Fruit fly (Drosophila melanogaster) whole organism, adult: ENCODE measurements around the gene CG15824.

ENCODE experiments used
- CG11617 ChIP-seq: fragments of 200-800 bp; sonication (Bioruptor generic); optimal IDR thresholded peaks from 2 replicates; lab custom pipeline; 2017; ENCODE audit warnings: mild to moderate bottlenecking, missing biosample characterization, missing genetic modification reagents, missing genetic modification characterization
- CG12768 ChIP-seq: fragments of 200-800 bp; sonication (Bioruptor generic); optimal IDR thresholded peaks from 2 replicates; lab custom pipeline; 2017; ENCODE audit warnings: missing biosample characterization, missing genetic modification characterization, mild to moderate bottlenecking, moderate library complexity, missing genetic modification reagents
- CG14711 ChIP-seq: fragments of 200-800 bp; sonication (Bioruptor generic); optimal IDR thresholded peaks from 2 replicates; lab custom pipeline; 2018; ENCODE audit warnings: missing biosample characterization, mild to moderate bottlenecking, missing genetic modification characterization, moderate library complexity
- CG1620 ChIP-seq: fragments of 200-800 bp; sonication (Bioruptor generic); optimal IDR thresholded peaks from 2 replicates; lab custom pipeline; 2016; ENCODE audit warnings: missing biosample characterization, missing genetic modification characterization
- CG33017 ChIP-seq: fragments of 200-800 bp; sonication (Bioruptor generic); optimal IDR thresholded peaks from 2 replicates; lab custom pipeline; 2018; ENCODE audit warnings: missing biosample characterization, mild to moderate bottlenecking, missing genetic modification characterization, moderate library complexity
- CG5204 ChIP-seq: fragments of 200-800 bp; sonication (Bioruptor generic); optimal IDR thresholded peaks from 2 replicates; lab custom pipeline; 2016; ENCODE audit warnings: missing biosample characterization, missing genetic modification characterization
- CG7045 ChIP-seq: fragments of 200-800 bp; sonication (Bioruptor generic); optimal IDR thresholded peaks from 2 replicates; lab custom pipeline; 2017; ENCODE audit warnings: missing biosample characterization, mild to moderate bottlenecking, missing genetic modification characterization
- CG7101 ChIP-seq: fragments of 200-800 bp; sonication (Bioruptor generic); optimal IDR thresholded peaks from 2 replicates; lab custom pipeline; 2018; ENCODE audit warnings: missing biosample characterization, mild to moderate bottlenecking, missing genetic modification characterization, moderate library complexity
- Clk ChIP-seq: fragments of 200-800 bp; sonication (Bioruptor generic); optimal IDR thresholded peaks from 2 replicates; lab custom pipeline; 2017; ENCODE audit warnings: missing biosample characterization, missing genetic modification characterization
- Crg-1 ChIP-seq: fragments of 200-800 bp; sonication (Bioruptor generic); optimal IDR thresholded peaks from 2 replicates; lab custom pipeline; 2016; ENCODE audit warnings: missing biosample characterization, missing genetic modification characterization
- Hr96 ChIP-seq: fragments of 200-800 bp; sonication (Bioruptor generic); optimal IDR thresholded peaks from 2 replicates; lab custom pipeline; 2016; ENCODE audit warnings: missing biosample characterization, missing genetic modification characterization
- Mnt ChIP-seq: fragments of 200-800 bp; sonication (Bioruptor generic); optimal IDR thresholded peaks from 2 replicates; lab custom pipeline; 2016; ENCODE audit warnings: missing biosample characterization, mild to moderate bottlenecking, missing genetic modification characterization
- bab1 ChIP-seq: fragments of 200-800 bp; sonication (Bioruptor generic); optimal IDR thresholded peaks from 3 replicates; lab custom pipeline; 2019; ENCODE audit warnings: missing biosample characterization, mild to moderate bottlenecking, missing genetic modification characterization, moderate library complexity
- cic ChIP-seq: fragments of 200-800 bp; sonication (Bioruptor generic); optimal IDR thresholded peaks from 2 replicates; lab custom pipeline; 2017; ENCODE audit warnings: missing biosample characterization, mild to moderate bottlenecking, missing genetic modification characterization, moderate library complexity
- cnc ChIP-seq, 2 experiments: fragments of >200 bp; optimal IDR thresholded peaks; 2 replicates each; lab custom pipeline; 2017
- kay ChIP-seq: fragments of 200-800 bp; sonication (Bioruptor generic); peaks from one replicate; lab custom pipeline; 2016; ENCODE audit warnings: missing biosample characterization, missing genetic modification characterization, borderline replicate concordance
- ovo ChIP-seq: fragments of 200-800 bp; sonication (Bioruptor generic); optimal IDR thresholded peaks from 2 replicates; lab custom pipeline; 2016; ENCODE audit warnings: missing biosample characterization, missing genetic modification characterization
- pad ChIP-seq: fragments of 200-800 bp; sonication (Bioruptor generic); optimal IDR thresholded peaks from 3 replicates; lab custom pipeline; 2017; ENCODE audit warnings: missing biosample characterization, missing genetic modification characterization, mild to moderate bottlenecking, moderate library complexity, missing genetic modification reagents
- tj ChIP-seq: fragments of 200-800 bp; sonication (Bioruptor generic); optimal IDR thresholded peaks from 3 replicates; lab custom pipeline; 2017; ENCODE audit warnings: missing biosample characterization, mild to moderate bottlenecking, missing genetic modification characterization, moderate library complexity
- toe ChIP-seq: fragments of 200-800 bp; sonication (Bioruptor generic); optimal IDR thresholded peaks from 2 replicates; lab custom pipeline; 2016; ENCODE audit warnings: missing biosample characterization, missing genetic modification characterization

Gene CG15824

dm6 chr2L:843850-844791 lies 40.8 kb downstream of the CG15824 start:
- TF ChIP-seq bab1 (GFP tag; lab: Kevin White, UChicago): peak; percentile 65
- TF ChIP-seq cic (GFP tag; lab: Kevin White, UChicago): no peak
- TF ChIP-seq kay: no peak
- peak; percentile 68 for TF ChIP-seq CG7101 (tag; lab: Kevin White, UChicago)
- TF ChIP-seq pad: no peak
- no peak for TF ChIP-seq Crg-1 (GFP tag; lab: Kevin White, UChicago)
- TF ChIP-seq Clk (GFP tag; lab: Kevin White, UChicago): no peak
- TF ChIP-seq CG1620 (GFP tag; lab: Kevin White, UChicago): no peak
- no peak for TF ChIP-seq Hr96 (GFP tag; lab: Kevin White, UChicago)
- TF ChIP-seq CG11617 (GFP tag; lab: Kevin White, UChicago): peak; percentile 13
- no peak for TF ChIP-seq Mnt (GFP tag; lab: Kevin White, UChicago)
- TF ChIP-seq CG5204 (GFP tag; lab: Kevin White, UChicago): no peak
- TF ChIP-seq ovo (GFP tag; lab: Kevin White, UChicago): no peak
- peak; percentile 43 for TF ChIP-seq CG14711 (tag; lab: Kevin White, UChicago)
- TF ChIP-seq CG33017 (tag; lab: Kevin White, UChicago): peak; percentile 60
- TF ChIP-seq toe: no peak
- TF ChIP-seq tj (GFP tag; lab: Kevin White, UChicago): peak; percentile 100
- TF ChIP-seq CG12768 (GFP tag; lab: Kevin White, UChicago): peak; percentile 71
- TF ChIP-seq CG7045 (GFP tag; lab: Kevin White, UChicago): peak; percentile 35
- no peak for TF ChIP-seq cnc (optimal IDR thresholded peaks at IDR 0.05; lab: Kevin White, UChicago)

dm6 chr2L:843301-843700 lies 41.6 kb downstream of the CG15824 start:
- TF ChIP-seq CG1620 (GFP tag; lab: Kevin White, UChicago) (no peak), CG11617 (GFP tag; lab: Kevin White, UChicago) (peak; percentile 39), Crg-1 (GFP tag; lab: Kevin White, UChicago) (peak; percentile 15)

- TF ChIP-seq tj (GFP tag; lab: Kevin White, UChicago) (peak; percentile 57), CG11617 (GFP tag; lab: Kevin White, UChicago) (no peak)
Measured at dm6 chr2L:842873-843272, 42.1 kb downstream of the CG15824 start.

- TF ChIP-seq pad: peak; percentile 64
- peak; percentile 18 for TF ChIP-seq toe
- TF ChIP-seq CG7045 (GFP tag; lab: Kevin White, UChicago): peak; percentile 82
- peak; percentile 98 for TF ChIP-seq tj (GFP tag; lab: Kevin White, UChicago)
- no peak for TF ChIP-seq cnc (optimal IDR thresholded peaks at IDR 0.05; lab: Kevin White, UChicago)
- TF ChIP-seq Hr96 (GFP tag; lab: Kevin White, UChicago): peak; percentile 66
- TF ChIP-seq CG11617 (GFP tag; lab: Kevin White, UChicago): peak; percentile 49
- TF ChIP-seq CG1620 (GFP tag; lab: Kevin White, UChicago): peak; percentile 50
- no peak for TF ChIP-seq Mnt (GFP tag; lab: Kevin White, UChicago)
- peak; percentile 72 for TF ChIP-seq CG7101 (tag; lab: Kevin White, UChicago)
- peak; percentile 81 for TF ChIP-seq CG12768 (GFP tag; lab: Kevin White, UChicago)
- no peak for TF ChIP-seq Crg-1 (GFP tag; lab: Kevin White, UChicago)
- TF ChIP-seq ovo (GFP tag; lab: Kevin White, UChicago): no peak
- no peak for TF ChIP-seq cic (GFP tag; lab: Kevin White, UChicago)
- peak; percentile 93 for TF ChIP-seq bab1 (GFP tag; lab: Kevin White, UChicago)
- peak; percentile 54 for TF ChIP-seq CG33017 (tag; lab: Kevin White, UChicago)
- no peak for TF ChIP-seq CG5204 (GFP tag; lab: Kevin White, UChicago)
- peak; percentile 13 for TF ChIP-seq Clk (GFP tag; lab: Kevin White, UChicago)
- TF ChIP-seq kay: no peak
- peak; percentile 78 for TF ChIP-seq CG14711 (tag; lab: Kevin White, UChicago)
Measured at dm6 chr2L:841708-842107, 43.2 kb downstream of the CG15824 start.

- peak; percentile 98 for TF ChIP-seq tj (GFP tag; lab: Kevin White, UChicago)
- peak; percentile 10 for TF ChIP-seq bab1 (GFP tag; lab: Kevin White, UChicago)
- no peak for TF ChIP-seq CG33017 (tag; lab: Kevin White, UChicago)
- no peak for TF ChIP-seq CG7045 (GFP tag; lab: Kevin White, UChicago)
- TF ChIP-seq kay: peak; percentile 95
- no peak for TF ChIP-seq CG14711 (tag; lab: Kevin White, UChicago)
- peak; percentile 39 for TF ChIP-seq CG12768 (GFP tag; lab: Kevin White, UChicago)
- TF ChIP-seq cnc (optimal IDR thresholded peaks at IDR 0.05; lab: Kevin White, UChicago): no peak
- TF ChIP-seq cic (GFP tag; lab: Kevin White, UChicago): peak; percentile 63
- TF ChIP-seq Hr96 (GFP tag; lab: Kevin White, UChicago): no peak
- no peak for TF ChIP-seq ovo (GFP tag; lab: Kevin White, UChicago)
- no peak for TF ChIP-seq toe
Measured at dm6 chr2L:840716-841115, 44.2 kb downstream of the CG15824 start.

- TF ChIP-seq toe (no peak), CG12768 (GFP tag; lab: Kevin White, UChicago) (peak; percentile 25), CG14711 (tag; lab: Kevin White, UChicago) (no peak), CG5204 (GFP tag; lab: Kevin White, UChicago) (no peak), Hr96 (GFP tag; lab: Kevin White, UChicago) (no peak), Mnt (GFP tag; lab: Kevin White, UChicago) (no peak), cnc (optimal IDR thresholded peaks at IDR 0.05; lab: Kevin White, UChicago) (no peak), CG7045 (GFP tag; lab: Kevin White, UChicago) (peak; percentile 19), CG7101 (tag; lab: Kevin White, UChicago) (no peak), ovo (GFP tag; lab: Kevin White, UChicago) (peak; percentile 19), kay (no peak), Crg-1 (GFP tag; lab: Kevin White, UChicago) (no peak)
Measured at dm6 chr2L:840022-840421, 44.9 kb downstream of the CG15824 start.
